Worm (Caenorhabditis elegans): ENCODE measurements around the gene chtb-2.

The chtb-2 gene

DNA sequence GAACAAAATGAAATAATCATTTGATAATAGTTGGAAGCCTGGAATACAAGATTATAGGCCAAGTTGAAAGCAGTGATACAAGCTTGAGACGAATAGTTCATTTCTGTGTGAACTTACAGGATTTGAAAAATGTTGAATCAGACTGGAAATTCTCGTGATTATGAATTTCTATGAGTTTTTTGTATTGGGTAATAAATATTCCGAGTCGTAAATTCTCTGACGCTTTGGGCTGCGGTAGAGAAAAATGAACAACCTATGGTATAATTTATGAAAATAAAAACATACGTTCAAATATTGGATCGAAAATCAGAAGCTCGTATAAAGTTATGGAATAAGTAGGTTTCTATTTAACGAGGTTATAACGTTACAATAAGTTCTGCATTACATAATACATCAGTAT lies 9.8 kb downstream of the chtb-2 start, which contains the start of gene srb-11:
srb-11 (minus strand) TSS at position 101 of the 400 bp plus-strand sequence.
- TF ChIP-seq pqm-1 (tag; optimal IDR thresholded peaks at IDR 0.05) (no peak), R02D3.7 (tag; optimal IDR thresholded peaks at IDR 0.05) (no peak), nhr-237 (tag; optimal IDR thresholded peaks at IDR 0.05) (no peak), sdz-12 (GFP tag; optimal IDR thresholded peaks at IDR 0.05) (no peak), rbr-2 (tag; optimal IDR thresholded peaks at IDR 0.05) (no peak), madf-9 (GFP tag; conservative IDR thresholded peaks at IDR 0.05) (no peak), nhr-25 (tag; optimal IDR thresholded peaks at IDR 0.05; ENCODE audit: borderline replicate concordance, insufficient read depth) (no peak), unc-39 (tag; optimal IDR thresholded peaks at IDR 0.05) (no peak), php-3 (GFP tag; IDR thresholded peaks at IDR 0.05) (no peak), dmd-6 (GFP tag; IDR thresholded peaks at IDR 0.05) (no peak), vab-7 (GFP tag; IDR thresholded peaks at IDR 0.05) (no peak), Y48G9A.11 (GFP tag; IDR thresholded peaks at IDR 0.05) (no peak), dmd-8 (GFP tag; IDR thresholded peaks at IDR 0.05) (no peak), spr-3 (GFP tag; optimal IDR thresholded peaks at IDR 0.05) (no peak), F26F4.8 (GFP tag; conservative IDR thresholded peaks at IDR 0.05) (no peak), zip-11 (GFP tag; IDR thresholded peaks at IDR 0.05) (no peak), pha-4 (GFP tag; IDR thresholded peaks at IDR 0.05) (no peak), pha-4 (tag; optimal IDR thresholded peaks at IDR 0.05) (no peak), snpc-1.2 (GFP tag; IDR thresholded peaks at IDR 0.05) (no peak), F10B5.3 (tag; optimal IDR thresholded peaks at IDR 0.05) (no peak)

- TF ChIP-seq dve-1 (tag; optimal IDR thresholded peaks at IDR 0.05; ENCODE audit: insufficient read depth) (peak; percentile 58), mxl-2 (GFP tag; conservative IDR thresholded peaks at IDR 0.05) (no peak), dmd-6 (GFP tag; IDR thresholded peaks at IDR 0.05) (peak; percentile 53; the same call in 1 of the 2 replicates), hlh-11 (tag; optimal IDR thresholded peaks at IDR 0.05) (peak; percentile 41), nhr-28 (tag; optimal IDR thresholded peaks at IDR 0.05) (peak; percentile 37), F26F4.8 (GFP tag; conservative IDR thresholded peaks at IDR 0.05) (no peak), snpc-4 (tag; optimal IDR thresholded peaks at IDR 0.05) (no peak), hlh-30 (tag; optimal IDR thresholded peaks at IDR 0.05; ENCODE audit: insufficient read depth) (peak; percentile 52), pqm-1 (tag; optimal IDR thresholded peaks at IDR 0.05) (peak; percentile 73), tag-97 (GFP tag; IDR thresholded peaks at IDR 0.05) (no peak), ZK337.2 (GFP tag; IDR thresholded peaks at IDR 0.05) (no peak), aly-2 (tag; optimal IDR thresholded peaks at IDR 0.05) (no peak)
Observed at ce11 chrIII:6495191-6495723, 12.2 kb downstream of the chtb-2 start, which contains the start of gene F23F12.13. Gene F23F12.13 (plus strand): TSS chrIII:6495673.

- no peak for TF ChIP-seq pqm-1 (tag; optimal IDR thresholded peaks at IDR 0.05)
- TF ChIP-seq saeg-2 (GFP tag; IDR thresholded peaks at IDR 0.05) = no peak
- no peak for TF ChIP-seq skn-1 (tag; optimal IDR thresholded peaks at IDR 0.05)
- TF ChIP-seq T26A8.4 (GFP tag; IDR thresholded peaks at IDR 0.05) = no peak
- no peak for TF ChIP-seq lin-38 (GFP tag; IDR thresholded peaks at IDR 0.05)
- TF ChIP-seq Y5F2A.4 (GFP tag; optimal IDR thresholded peaks at IDR 0.05) = no peak
- TF ChIP-seq attf-4 (tag; optimal IDR thresholded peaks at IDR 0.05) = no peak
- no peak for TF ChIP-seq nhr-25 (tag; optimal IDR thresholded peaks at IDR 0.05; ENCODE audit: borderline replicate concordance, insufficient read depth)
- no peak for TF ChIP-seq mxl-2 (GFP tag; conservative IDR thresholded peaks at IDR 0.05)
- no peak for TF ChIP-seq nhr-42 (GFP tag; IDR thresholded peaks at IDR 0.05)
- no peak for TF ChIP-seq mep-1 (tag; optimal IDR thresholded peaks at IDR 0.05)
- no peak for TF ChIP-seq ceh-62 (tag; optimal IDR thresholded peaks at IDR 0.05)
- no peak for TF ChIP-seq set-16 (GFP tag; IDR thresholded peaks at IDR 0.05)
- TF ChIP-seq egl-27 (tag; optimal IDR thresholded peaks at IDR 0.05) = no peak
- TF ChIP-seq fkh-10 (GFP tag; optimal IDR thresholded peaks at IDR 0.05) = no peak
- no peak for TF ChIP-seq daf-19 (GFP tag; conservative IDR thresholded peaks at IDR 0.05)
- no peak for TF ChIP-seq nhr-102 (tag; optimal IDR thresholded peaks at IDR 0.05)
- TF ChIP-seq madf-5 (GFP tag; IDR thresholded peaks at IDR 0.05) = no peak
- TF ChIP-seq R02D3.7 (tag; optimal IDR thresholded peaks at IDR 0.05) = no peak
- no peak for TF ChIP-seq aha-1 (tag)
Observed at ce11 chrIII:6498176-6498575, 15.2 kb downstream of the chtb-2 start, which contains the start of gene sdz-15. Gene sdz-15 (plus strand): TSS chrIII:6498476.
